Fruit fly (Drosophila melanogaster) whole organism: ENCODE results near the gene CG14423.

Source experiments
- pan ChIP-seq: fragments of >200 bp; optimal IDR thresholded peaks from 2 replicates; lab custom pipeline; 2017
- usp ChIP-seq: fragments of >200 bp; optimal IDR thresholded peaks from 2 replicates; lab custom pipeline; 2017; ENCODE audit warnings: missing biosample characterization, missing genetic modification characterization, mixed read lengths

- TF ChIP-seq usp (GFP tag; lab: Kevin White, UChicago) (no peak), pan (lab: Kevin White, UChicago) (no peak)
Observed at dm6 chrX:2947545-2948072, 2.4 kb downstream of the CG14423 start, which contains the start of gene CG3603.
